Fruit fly (Drosophila melanogaster) whole organism, adult: ENCODE data around the gene CG5214.

Source experiments
- CG11617 ChIP-seq: fragments of 200-800 bp; sonication (Bioruptor generic); optimal IDR thresholded peaks from 2 replicates; lab custom pipeline; 2017; ENCODE audit warnings: mild to moderate bottlenecking, missing biosample characterization, missing genetic modification reagents, missing genetic modification characterization
- CG33017 ChIP-seq: fragments of 200-800 bp; sonication (Bioruptor generic); optimal IDR thresholded peaks from 2 replicates; lab custom pipeline; 2018; ENCODE audit warnings: missing biosample characterization, mild to moderate bottlenecking, missing genetic modification characterization, moderate library complexity
- CG5204 ChIP-seq: fragments of 200-800 bp; sonication (Bioruptor generic); optimal IDR thresholded peaks from 2 replicates; lab custom pipeline; 2016; ENCODE audit warnings: missing biosample characterization, missing genetic modification characterization
- CG7101 ChIP-seq: fragments of 200-800 bp; sonication (Bioruptor generic); optimal IDR thresholded peaks from 2 replicates; lab custom pipeline; 2018; ENCODE audit warnings: missing biosample characterization, mild to moderate bottlenecking, missing genetic modification characterization, moderate library complexity
- Hr96 ChIP-seq: fragments of 200-800 bp; sonication (Bioruptor generic); optimal IDR thresholded peaks from 2 replicates; lab custom pipeline; 2016; ENCODE audit warnings: missing biosample characterization, missing genetic modification characterization
- bab1 ChIP-seq: fragments of 200-800 bp; sonication (Bioruptor generic); optimal IDR thresholded peaks from 3 replicates; lab custom pipeline; 2019; ENCODE audit warnings: missing biosample characterization, mild to moderate bottlenecking, missing genetic modification characterization, moderate library complexity
- cnc ChIP-seq, 2 experiments: fragments of >200 bp; optimal IDR thresholded peaks; 2 replicates each; lab custom pipeline; 2017
- kay ChIP-seq: fragments of 200-800 bp; sonication (Bioruptor generic); peaks from one replicate; lab custom pipeline; 2016; ENCODE audit warnings: missing biosample characterization, missing genetic modification characterization, borderline replicate concordance
- ovo ChIP-seq: fragments of 200-800 bp; sonication (Bioruptor generic); optimal IDR thresholded peaks from 2 replicates; lab custom pipeline; 2016; ENCODE audit warnings: missing biosample characterization, missing genetic modification characterization

DNA sequence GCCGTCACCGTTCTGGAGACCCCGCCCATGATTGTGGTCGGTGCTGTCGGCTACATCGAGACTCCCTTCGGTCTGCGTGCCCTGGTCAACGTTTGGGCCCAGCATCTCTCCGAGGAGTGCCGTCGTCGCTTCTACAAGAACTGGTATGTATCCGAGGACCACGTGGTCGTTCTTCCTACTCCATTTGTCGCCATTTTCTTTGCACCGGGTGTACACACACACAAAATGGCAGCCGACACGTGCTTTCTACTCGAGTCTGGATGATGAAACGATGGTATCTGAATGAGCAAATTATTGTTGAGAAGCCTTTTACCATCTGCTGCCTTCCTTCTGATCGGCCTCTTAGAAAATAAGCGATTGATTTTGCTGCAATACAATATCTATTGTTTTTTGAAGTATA lies 21.5 kb upstream of the CG5214 start:
- TF ChIP-seq CG33017 (tag; lab: Kevin White, UChicago), result no peak
- no peak for TF ChIP-seq kay (GFP tag; lab: Kevin White, UChicago)
- no peak for TF ChIP-seq CG7101 (tag; lab: Kevin White, UChicago)
- no peak for TF ChIP-seq ovo (GFP tag; lab: Kevin White, UChicago)
- no peak for TF ChIP-seq Hr96 (GFP tag; lab: Kevin White, UChicago)
- TF ChIP-seq CG11617 (GFP tag; lab: Kevin White, UChicago), result no peak
- TF ChIP-seq bab1 (GFP tag; lab: Kevin White, UChicago), result no peak
- no peak for TF ChIP-seq cnc (optimal IDR thresholded peaks at IDR 0.05; lab: Kevin White, UChicago)
- no peak for TF ChIP-seq CG5204 (GFP tag; lab: Kevin White, UChicago)
